Worm (Caenorhabditis elegans): ENCODE measurements around the gene Y32B12B.4.

ce11 chrV:16506650-16507049 is 46.5 kb upstream of the Y32B12B.4 start:
- no peak for TF ChIP-seq ets-4 (GFP tag; optimal IDR thresholded peaks at IDR 0.05)
- no peak for TF ChIP-seq egl-18 (GFP tag; IDR thresholded peaks at IDR 0.05)
- TF ChIP-seq mes-4 (tag; optimal IDR thresholded peaks at IDR 0.05): no peak
- no peak for TF ChIP-seq sptf-2 (GFP tag; optimal IDR thresholded peaks at IDR 0.05)
- TF ChIP-seq hlh-26 (GFP tag; conservative IDR thresholded peaks at IDR 0.05): no peak
- no peak for TF ChIP-seq pha-4 (tag; optimal IDR thresholded peaks at IDR 0.05)

All from whole organism, young adult.